Fruit fly (Drosophila melanogaster) whole organism, embryonic: ENCODE results near the gene Mocs1.

ENCODE experiments used
- Ada2b ChIP-seq: fragments of 200-800 bp; sonication (Bioruptor generic); IDR thresholded peaks from 2 replicates; pipeline ENCODE4 v1.3.6; 2022; ENCODE audit warnings: missing biosample characterization, missing genetic modification characterization
- C15 ChIP-seq: fragments of 200-800 bp; sonication (Bioruptor generic); IDR thresholded peaks from 3 replicates; pipeline ENCODE4 v1.3.6; 2022; ENCODE audit warnings: missing biosample characterization, missing genetic modification characterization
- CG10431 ChIP-seq: fragments of 200-800 bp; sonication (Bioruptor generic); optimal IDR thresholded peaks from 3 replicates; lab custom pipeline; 2018; ENCODE audit warnings: missing biosample characterization, mild to moderate bottlenecking, missing genetic modification characterization
- CG10565 ChIP-seq: fragments of 200-800 bp; sonication (Bioruptor generic); optimal IDR thresholded peaks from 3 replicates; lab custom pipeline; 2016; ENCODE audit warnings: missing biosample characterization, mild to moderate bottlenecking, missing genetic modification characterization
- CG11247 ChIP-seq: fragments of 200-800 bp; sonication (Bioruptor generic); IDR thresholded peaks from 2 replicates; pipeline ENCODE4 v1.3.6; 2022; ENCODE audit warnings: missing biosample characterization, missing genetic modification characterization
- CG11456 ChIP-seq: fragments of 200-800 bp; sonication (Bioruptor generic); IDR thresholded peaks from 3 replicates; pipeline ENCODE4 v1.3.6; 2022; ENCODE audit warnings: missing biosample characterization, missing genetic modification characterization
- CG11560 ChIP-seq: fragments of 200-800 bp; sonication (Bioruptor generic); IDR thresholded peaks from 3 replicates; pipeline ENCODE4 v1.3.6; 2022; ENCODE audit warnings: missing biosample characterization, missing genetic modification characterization
- CG12744 ChIP-seq: fragments of 200-800 bp; sonication (Bioruptor generic); optimal IDR thresholded peaks from 2 replicates; lab custom pipeline; 2016; ENCODE audit warnings: missing biosample characterization, missing genetic modification characterization
- CG14860 ChIP-seq: fragments of 200-800 bp; sonication (Bioruptor generic); IDR thresholded peaks from 3 replicates; pipeline ENCODE4 v1.3.6; 2022; ENCODE audit warnings: missing biosample characterization, missing genetic modification characterization; ENCODE audit not compliant: partially characterized antibody
- CG15514 ChIP-seq: fragments of 200-800 bp; sonication (Bioruptor generic); optimal IDR thresholded peaks from 3 replicates; lab custom pipeline; 2017; ENCODE audit warnings: missing biosample characterization, missing genetic modification characterization, mild to moderate bottlenecking, moderate library complexity, missing genetic modification reagents
- CG16815 ChIP-seq: fragments of 200-800 bp; sonication (Bioruptor generic); optimal IDR thresholded peaks from 3 replicates; lab custom pipeline; 2017; ENCODE audit warnings: missing biosample characterization, mild to moderate bottlenecking, missing genetic modification characterization
- CG17328 ChIP-seq: fragments of 200-800 bp; sonication (Bioruptor generic); IDR thresholded peaks from 2 replicates; pipeline ENCODE4 v1.3.6; 2022; ENCODE audit warnings: missing biosample characterization, missing genetic modification characterization
- CG17359 ChIP-seq: fragments of 200-800 bp; sonication (Bioruptor generic); optimal IDR thresholded peaks from 3 replicates; lab custom pipeline; 2018; ENCODE audit warnings: missing biosample characterization, mild to moderate bottlenecking, missing genetic modification characterization, moderate library complexity
- CG1792 ChIP-seq: fragments of 200-800 bp; sonication (Bioruptor generic); optimal IDR thresholded peaks from 2 replicates; lab custom pipeline; 2016; ENCODE audit warnings: missing biosample characterization, missing genetic modification characterization
- CG2116 ChIP-seq: fragments of 200-800 bp; sonication (Bioruptor generic); optimal IDR thresholded peaks from 3 replicates; lab custom pipeline; 2018; ENCODE audit warnings: missing biosample characterization, mild to moderate bottlenecking, missing genetic modification characterization
- CG2129 ChIP-seq: fragments of 200-800 bp; sonication (Bioruptor generic); IDR thresholded peaks from 2 replicates; pipeline ENCODE4 v1.3.6; 2022; ENCODE audit warnings: missing biosample characterization, missing genetic modification characterization; ENCODE audit not compliant: partially characterized antibody
- CG2889 ChIP-seq: fragments of 200-800 bp; sonication (Bioruptor generic); IDR thresholded peaks from 3 replicates; pipeline ENCODE4 v1.3.6; 2022; ENCODE audit warnings: missing biosample characterization, missing genetic modification characterization
- CG3281 ChIP-seq: fragments of 200-800 bp; sonication (Bioruptor generic); optimal IDR thresholded peaks from 3 replicates; lab custom pipeline; 2017; ENCODE audit warnings: missing biosample characterization, mild to moderate bottlenecking, missing genetic modification characterization
- CG4730 ChIP-seq: fragments of 200-800 bp; sonication (Bioruptor generic); IDR thresholded peaks from 2 replicates; pipeline ENCODE4 v1.3.6; 2022; ENCODE audit warnings: missing biosample characterization, missing genetic modification characterization
- CG6654 ChIP-seq: fragments of 200-800 bp; sonication (Bioruptor generic); optimal IDR thresholded peaks from 2 replicates; lab custom pipeline; 2017; ENCODE audit warnings: missing biosample characterization, mild to moderate bottlenecking, missing genetic modification characterization
- D ChIP-seq, 2 experiments: fragments of 200-800 bp in 1 of 2; fragments of >200 bp in 1 of 2; sonication (Bioruptor generic) in 1 of 2; optimal IDR thresholded peaks; 2 replicates in 1 of 2; 3 replicates in 1 of 2; lab custom pipeline; 2017; ENCODE audit warnings: mild to moderate bottlenecking in 1 of 2, missing biosample characterization in 1 of 2, missing genetic modification characterization in 1 of 2, missing genetic modification reagents in 1 of 2
- Doc3 ChIP-seq: fragments of 200-800 bp; sonication (Bioruptor generic); IDR thresholded peaks from 3 replicates; pipeline ENCODE4 v1.3.6; 2022; ENCODE audit warnings: missing biosample characterization, missing genetic modification characterization; ENCODE audit not compliant: partially characterized antibody
- Fer2 ChIP-seq: fragments of 200-800 bp; sonication (Bioruptor generic); optimal IDR thresholded peaks from 2 replicates; lab custom pipeline; 2018; ENCODE audit warnings: missing biosample characterization, mild to moderate bottlenecking, missing genetic modification characterization, moderate library complexity
- Fer3 ChIP-seq: fragments of 200-800 bp; sonication (Bioruptor generic); optimal IDR thresholded peaks from 2 replicates; lab custom pipeline; 2018; ENCODE audit warnings: missing biosample characterization, mild to moderate bottlenecking, missing genetic modification characterization, moderate library complexity
- Gug ChIP-seq: fragments of 200-800 bp; sonication (Bioruptor generic); IDR thresholded peaks from 4 replicates; pipeline ENCODE4 v1.3.6; 2022; ENCODE audit warnings: missing biosample characterization, missing genetic modification characterization
- HLH4C ChIP-seq: fragments of 200-800 bp; sonication (Bioruptor generic); IDR thresholded peaks from 3 replicates; pipeline ENCODE4 v1.3.6; 2022; ENCODE audit warnings: missing biosample characterization, missing genetic modification characterization; ENCODE audit not compliant: partially characterized antibody
- HmgZ ChIP-seq: fragments of 200-800 bp; sonication (Bioruptor generic); optimal IDR thresholded peaks from 2 replicates; lab custom pipeline; 2018; ENCODE audit warnings: missing biosample characterization, mild to moderate bottlenecking, missing genetic modification characterization
- Hmr ChIP-seq: fragments of 200-800 bp; sonication (Bioruptor generic); optimal IDR thresholded peaks from 3 replicates; lab custom pipeline; 2017; ENCODE audit warnings: mild to moderate bottlenecking, missing biosample characterization, missing genetic modification reagents, missing genetic modification characterization
- Hr51 ChIP-seq, 2 experiments: fragments of 200-800 bp; sonication (Bioruptor generic); optimal IDR thresholded peaks; 2 replicates in 1 of 2; 3 replicates in 1 of 2; lab custom pipeline; 2016 to 2018; ENCODE audit warnings: missing biosample characterization in 2 of 2, missing genetic modification characterization in 2 of 2, mild to moderate bottlenecking in 1 of 2, moderate library complexity in 1 of 2
- Jarid2 ChIP-seq: fragments of 200-800 bp; sonication (Bioruptor generic); optimal IDR thresholded peaks from 3 replicates; lab custom pipeline; 2017; ENCODE audit warnings: mild to moderate bottlenecking, missing biosample characterization, missing genetic modification reagents, missing genetic modification characterization
- Kr ChIP-seq: fragments of 200-800 bp; sonication (Bioruptor generic); optimal IDR thresholded peaks from 2 replicates; lab custom pipeline; 2017; ENCODE audit warnings: missing biosample characterization, mild to moderate bottlenecking, missing genetic modification characterization
- MBD-R2 ChIP-seq: fragments of 200-800 bp; sonication (Bioruptor generic); IDR thresholded peaks from 2 replicates; pipeline ENCODE4 v1.3.6; 2022; ENCODE audit warnings: missing biosample characterization, missing genetic modification characterization
- Meics ChIP-seq: fragments of 200-800 bp; sonication (Bioruptor generic); optimal IDR thresholded peaks from 2 replicates; lab custom pipeline; 2017; ENCODE audit warnings: missing biosample characterization, mild to moderate bottlenecking, missing genetic modification characterization
- NC2β ChIP-seq: fragments of 200-800 bp; sonication (Bioruptor generic); optimal IDR thresholded peaks from 2 replicates; lab custom pipeline; 2016; ENCODE audit warnings: missing biosample characterization, missing genetic modification characterization
- Taf1 ChIP-seq: fragments of 200-800 bp; sonication (Bioruptor generic); IDR thresholded peaks from 2 replicates; pipeline ENCODE4 v1.3.6; 2022; ENCODE audit warnings: missing biosample characterization, missing genetic modification characterization
- bbx ChIP-seq: fragments of 200-800 bp; sonication (Bioruptor generic); IDR thresholded peaks from 2 replicates; pipeline ENCODE4 v1.3.6; 2022; ENCODE audit warnings: missing biosample characterization, missing genetic modification characterization; ENCODE audit not compliant: partially characterized antibody
- bcd ChIP-seq: fragments of 200-800 bp; sonication (Bioruptor generic); optimal IDR thresholded peaks from 2 replicates; lab custom pipeline; 2017; ENCODE audit warnings: missing biosample characterization, mild to moderate bottlenecking, missing genetic modification characterization
- bigmax ChIP-seq: fragments of 200-800 bp; sonication (Bioruptor generic); optimal IDR thresholded peaks from 2 replicates; lab custom pipeline; 2018; ENCODE audit warnings: missing biosample characterization, mild to moderate bottlenecking, missing genetic modification characterization
- cas ChIP-seq: fragments of 200-800 bp; sonication (Bioruptor generic); IDR thresholded peaks from 2 replicates; pipeline ENCODE4 v1.3.6; 2022; ENCODE audit warnings: missing biosample characterization, missing genetic modification characterization
- chn ChIP-seq: fragments of 200-800 bp; sonication (Bioruptor generic); optimal IDR thresholded peaks from 2 replicates; lab custom pipeline; 2016; ENCODE audit warnings: missing biosample characterization, missing genetic modification characterization
- dmrt11E ChIP-seq: fragments of 200-800 bp; sonication (Bioruptor generic); optimal IDR thresholded peaks from 3 replicates; lab custom pipeline; 2018; ENCODE audit warnings: missing biosample characterization, mild to moderate bottlenecking, missing genetic modification characterization, moderate library complexity
- fu2 ChIP-seq: fragments of 200-800 bp; sonication (Bioruptor generic); optimal IDR thresholded peaks from 2 replicates; lab custom pipeline; 2016; ENCODE audit warnings: missing biosample characterization, missing genetic modification characterization
- gce ChIP-seq: fragments of 200-800 bp; sonication (Bioruptor generic); IDR thresholded peaks from 3 replicates; pipeline ENCODE4 v1.3.6; 2022; ENCODE audit warnings: missing biosample characterization, missing genetic modification characterization
- gcm2 ChIP-seq: fragments of 200-800 bp; sonication (Bioruptor generic); optimal IDR thresholded peaks from 2 replicates; lab custom pipeline; 2016; ENCODE audit warnings: missing biosample characterization, missing genetic modification characterization
- gt ChIP-seq: fragments of 200-800 bp; sonication (Bioruptor generic); IDR thresholded peaks from 2 replicates; pipeline ENCODE4 v1.3.6; 2022; ENCODE audit warnings: missing biosample characterization, missing genetic modification characterization
- onecut ChIP-seq: fragments of 200-800 bp; sonication (Bioruptor generic); IDR thresholded peaks from 2 replicates; pipeline ENCODE4 v1.3.6; 2022; ENCODE audit warnings: missing biosample characterization, missing genetic modification characterization
- stwl ChIP-seq: fragments of 200-800 bp; sonication (Bioruptor generic); optimal IDR thresholded peaks from 3 replicates; lab custom pipeline; 2018; ENCODE audit warnings: missing biosample characterization, mild to moderate bottlenecking, missing genetic modification characterization, moderate library complexity
- tna ChIP-seq: fragments of 200-800 bp; sonication (Bioruptor generic); IDR thresholded peaks from 2 replicates; pipeline ENCODE4 v1.3.6; 2022; ENCODE audit warnings: missing biosample characterization, missing genetic modification characterization; ENCODE audit not compliant: partially characterized antibody
- tup ChIP-seq: fragments of 200-800 bp; sonication (Bioruptor generic); optimal IDR thresholded peaks from 2 replicates; lab custom pipeline; 2016; ENCODE audit warnings: missing biosample characterization, mild to moderate bottlenecking, missing genetic modification characterization, moderate library complexity

Mocs1 gene

DNA sequence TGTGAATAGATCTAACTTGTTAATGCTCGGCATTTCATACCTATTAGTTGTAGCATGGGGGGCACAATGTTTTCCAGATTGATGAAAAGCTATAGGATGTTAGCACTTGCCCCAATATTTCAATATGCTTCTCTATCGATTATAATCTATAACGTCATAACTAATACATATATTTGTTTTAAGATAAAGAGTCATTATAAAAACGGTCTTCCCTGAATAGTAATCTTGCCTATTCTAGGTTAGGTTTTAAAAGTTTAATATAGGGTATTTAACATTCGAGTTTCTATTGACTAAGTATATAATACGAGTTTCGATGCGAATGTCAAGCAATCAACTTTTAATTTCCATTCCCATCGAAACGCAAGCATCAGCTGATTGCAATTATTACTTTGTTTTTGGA lies 9.1 kb upstream of the Mocs1 start, which contains the start of the genes CG6321 and Blos2 (continued):
- TF ChIP-seq Jarid2 (GFP tag; lab: Kevin White, UChicago) (no peak), NC2β (peak; percentile 41), Kr (no peak), HmgZ (tag; lab: Kevin White, UChicago) (peak; percentile 84), stwl (peak; percentile 30), Taf1 (peak; percentile 40; the same call in 1 of the 2 replicates), gt (GFP tag; lab: Robert Waterston, UW) (no peak), MBD-R2 (GFP tag; lab: Robert Waterston, UW) (peak; percentile 81), CG2116 (GFP tag; lab: Kevin White, UChicago) (peak; percentile 25), CG17328 (GFP tag; lab: Robert Waterston, UW) (peak; percentile 75), CG2889 (GFP tag; lab: Robert Waterston, UW) (no peak), dmrt11E (peak; percentile 75), tup (GFP tag; lab: Kevin White, UChicago) (no peak), bcd (GFP tag; lab: Kevin White, UChicago) (peak; percentile 68), CG11456 (GFP tag; lab: Robert Waterston, UW) (peak; percentile 57; the same call in 1 of the 3 replicates), CG4730 (peak; percentile 38; the same call in 1 of the 2 replicates), Doc3 (GFP tag; lab: Robert Waterston, UW) (no peak), Ada2b (peak; percentile 60; the same call in 1 of the 2 replicates), HLH4C (GFP tag; lab: Robert Waterston, UW) (no peak), Hmr (GFP tag; lab: Kevin White, UChicago) (peak; percentile 82), CG11247 (GFP tag; lab: Robert Waterston, UW) (peak; percentile 50), gce (0 out of 3 replicates have a peak, but pooled peaks have one; percentile 5), Hr51 (GFP tag; optimal IDR thresholded peaks at IDR 0.05; lab: Kevin White, UChicago) (peak; percentile 5 to 88), CG6654 (GFP tag; lab: Kevin White, UChicago) (peak; percentile 21), CG11560 (tag; lab: Robert Waterston, UW) (no peak), CG10431 (no peak), Fer2 (tag; lab: Kevin White, UChicago) (peak; percentile 50), CG3281 (GFP tag; lab: Kevin White, UChicago) (peak; percentile 86), CG14860 (GFP tag; lab: Robert Waterston, UW) (no peak), CG10565 (GFP tag; lab: Kevin White, UChicago) (no peak), chn (GFP tag; lab: Kevin White, UChicago) (peak; percentile 42), gcm2 (GFP tag; lab: Kevin White, UChicago) (peak; percentile 24), onecut (GFP tag; lab: Robert Waterston, UW) (peak; percentile 76), bbx (GFP tag; lab: Robert Waterston, UW) (no peak), CG15514 (peak; percentile 53), CG1792 (GFP tag; lab: Kevin White, UChicago) (no peak), tna (GFP tag; lab: Robert Waterston, UW) (no peak), D (optimal IDR thresholded peaks at IDR 0.05; lab: Kevin White, UChicago) (no peak), D (GFP tag; optimal IDR thresholded peaks at IDR 0.05; lab: Kevin White, UChicago) (peak; percentile 61), C15 (GFP tag; lab: Robert Waterston, UW) (peak; percentile 59; the same call in 1 of the 3 replicates), cas (GFP tag; lab: Robert Waterston, UW) (no peak), CG2129 (GFP tag; lab: Robert Waterston, UW) (no peak), Fer3 (tag; lab: Kevin White, UChicago) (peak; percentile 80), Gug (GFP tag; lab: Robert Waterston, UW) (0 out of 4 replicates have a peak, but pooled peaks have one; percentile 37), fu2 (no peak), Meics (GFP tag; lab: Kevin White, UChicago) (peak; percentile 85), CG17359 (tag; lab: Kevin White, UChicago) (peak; percentile 84), bigmax (GFP tag; lab: Kevin White, UChicago) (peak; percentile 93), CG16815 (GFP tag; lab: Kevin White, UChicago) (peak; percentile 42), CG12744 (GFP tag; lab: Kevin White, UChicago) (peak; percentile 54)
